Worm (Caenorhabditis elegans) whole organism, L4/young adult: ENCODE results near the gene K09E3.7.

Experiments
- W03F9.2 ChIP-seq: fragments of 150-350 bp; optimal IDR thresholded peaks from 2 replicates; lab custom pipeline; 2014; ENCODE audit warnings: missing biosample characterization, missing genetic modification characterization
- dao-5 ChIP-seq: sonication (generic microtip); optimal IDR thresholded peaks from 2 replicates; lab custom pipeline; 2016; ENCODE audit warnings: missing genotype, missing genetic modification characterization, moderate library complexity, missing compliant biosample characterization
- him-1 ChIP-seq: sonication (generic microtip); optimal IDR thresholded peaks from 2 replicates; lab custom pipeline; 2016; ENCODE audit warnings: missing genotype, missing genetic modification reagents, missing genetic modification characterization, missing compliant biosample characterization

K09E3.7 gene

DNA sequence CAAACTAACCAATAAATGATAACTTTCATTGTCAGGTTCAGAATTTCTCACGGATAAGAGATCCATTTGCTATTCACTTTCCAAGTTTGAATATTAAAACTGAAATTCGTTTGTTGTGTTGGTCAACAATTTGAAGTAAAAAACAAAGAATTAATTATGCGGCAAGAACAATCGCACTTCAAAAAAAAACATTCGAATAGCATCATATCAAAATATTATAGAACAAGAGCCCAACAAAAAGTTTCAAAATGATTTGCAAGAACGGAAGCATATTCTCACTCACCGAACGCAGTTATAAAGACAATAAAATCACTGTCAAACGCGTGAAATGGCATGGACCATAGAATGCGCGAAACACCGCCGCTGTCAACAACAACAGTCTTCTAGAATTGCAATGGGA is at the start of gene K09E3.7:
TSS of gene K09E3.7 (minus strand) at position 101 of the 400 bp plus-strand sequence.
- no peak for TF ChIP-seq dao-5
- no peak for TF ChIP-seq W03F9.2 (tag; lab: Kevin White, UChicago)
- TF ChIP-seq him-1 (tag; lab: Kevin White, UChicago), result no peak

DNA sequence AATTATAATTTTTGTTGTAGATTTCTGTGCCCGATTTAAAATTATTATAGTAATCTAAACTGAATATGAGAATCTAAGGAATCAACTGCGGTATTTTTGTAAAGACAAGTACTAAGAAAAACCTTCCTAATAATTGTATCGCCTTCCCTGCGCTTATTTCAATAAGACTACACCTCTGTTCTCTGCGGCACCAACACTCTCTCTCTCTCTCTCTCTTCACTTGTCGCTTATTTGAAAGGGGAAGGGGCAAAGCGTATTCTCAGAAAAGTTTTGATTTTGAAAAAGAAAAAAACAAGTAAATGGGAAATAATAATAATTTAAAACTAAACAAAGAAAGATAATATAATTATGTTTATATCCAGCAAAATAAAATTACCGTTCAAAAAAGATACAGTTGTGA is 46.9 kb upstream of the K09E3.7 start:
- TF ChIP-seq dao-5, result no peak
- no peak for TF ChIP-seq him-1 (tag; lab: Kevin White, UChicago)
- peak; percentile 62 for TF ChIP-seq W03F9.2 (tag; lab: Kevin White, UChicago)

DNA sequence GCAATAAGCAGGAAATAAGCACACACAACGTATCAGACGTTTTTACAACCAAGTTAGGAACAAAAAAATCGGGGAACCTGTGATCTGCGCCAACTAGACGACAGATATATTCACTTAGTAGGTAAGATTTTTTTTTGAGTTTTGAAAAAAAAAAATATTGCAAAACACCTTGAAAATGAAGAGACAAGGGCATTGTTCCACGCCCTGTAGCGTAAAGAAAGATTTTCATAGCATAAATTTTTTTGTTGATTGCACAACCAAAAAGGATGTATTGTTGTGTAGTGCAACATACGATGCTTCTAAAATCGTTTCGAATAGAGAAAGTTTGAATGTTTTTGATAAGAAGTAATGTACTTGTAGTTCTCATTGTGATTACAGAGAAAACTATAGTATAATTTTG is 45.8 kb upstream of the K09E3.7 start:
- TF ChIP-seq him-1 (tag; lab: Kevin White, UChicago) (no peak), W03F9.2 (tag; lab: Kevin White, UChicago) (no peak), dao-5 (no peak)

DNA sequence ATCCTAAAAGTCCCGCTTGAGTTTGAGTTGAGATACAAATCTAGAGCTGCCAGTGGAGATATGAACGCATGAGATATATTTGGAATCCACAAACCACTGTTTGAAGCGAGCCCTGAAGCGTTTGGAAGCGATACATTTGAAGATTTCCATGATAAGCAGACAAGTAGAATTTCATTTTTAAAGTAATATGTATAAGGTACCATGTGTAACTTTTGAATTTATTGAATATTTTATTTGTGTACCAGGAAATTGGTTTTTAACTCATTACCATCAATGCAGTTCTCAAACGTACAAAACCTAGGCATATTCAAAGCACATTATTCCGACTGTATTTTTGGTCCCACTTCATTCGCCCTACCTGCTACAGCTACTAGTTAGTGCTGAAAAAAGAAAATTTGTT is 43.9 kb upstream of the K09E3.7 start, which contains the start of gene B0302.2:
TSS of gene B0302.2 (plus strand) at position 301 of the 400 bp plus-strand sequence.
- TF ChIP-seq W03F9.2 (tag; lab: Kevin White, UChicago), result no peak
- TF ChIP-seq him-1 (tag; lab: Kevin White, UChicago), result no peak
- no peak for TF ChIP-seq dao-5

DNA sequence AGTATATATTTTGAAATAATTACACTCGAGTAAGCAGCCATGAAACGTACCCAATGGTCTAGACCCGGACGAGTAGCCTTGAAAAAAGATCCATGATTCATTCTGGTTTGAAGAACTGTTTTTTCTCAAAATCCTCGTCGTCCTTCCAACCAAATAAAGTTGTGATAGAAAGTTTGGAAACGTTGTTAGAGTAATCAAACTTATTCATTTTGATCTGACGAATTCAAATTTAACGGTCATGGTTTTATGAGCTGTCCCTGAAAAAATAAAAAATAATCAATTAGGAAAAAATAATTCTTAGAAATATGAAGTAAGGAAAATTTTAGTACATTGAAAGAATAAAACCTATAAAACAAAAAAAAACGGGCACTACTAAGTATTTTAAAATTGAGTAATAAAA is 42.4 kb upstream of the K09E3.7 start, which contains the start of gene B0302.4:
TSS of gene B0302.4 (minus strand) at position 101 of the 400 bp plus-strand sequence.
- TF ChIP-seq him-1 (tag; lab: Kevin White, UChicago) (no peak), W03F9.2 (tag; lab: Kevin White, UChicago) (no peak), dao-5 (no peak)

DNA sequence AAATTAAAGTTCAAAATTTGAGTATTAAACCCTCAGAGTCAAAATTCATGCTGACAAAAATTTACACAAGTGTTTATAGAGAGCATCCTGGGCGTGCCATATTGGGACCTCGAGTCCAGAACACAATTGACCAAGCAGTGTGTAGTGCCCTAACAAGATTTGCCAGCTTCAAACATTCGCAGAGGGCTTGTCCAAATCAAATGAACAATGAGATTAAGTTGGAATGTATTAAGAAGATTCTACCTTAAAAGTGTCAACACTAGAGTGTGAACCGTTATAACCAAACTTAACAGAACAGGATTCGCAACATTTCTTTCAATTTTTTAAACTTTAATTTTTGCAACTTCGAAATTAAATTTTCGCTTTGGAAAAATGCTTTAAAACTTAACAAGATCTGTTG is 36.1 kb upstream of the K09E3.7 start:
- no peak for TF ChIP-seq W03F9.2 (tag; lab: Kevin White, UChicago)
- no peak for TF ChIP-seq him-1 (tag; lab: Kevin White, UChicago)
- TF ChIP-seq dao-5, result no peak

DNA sequence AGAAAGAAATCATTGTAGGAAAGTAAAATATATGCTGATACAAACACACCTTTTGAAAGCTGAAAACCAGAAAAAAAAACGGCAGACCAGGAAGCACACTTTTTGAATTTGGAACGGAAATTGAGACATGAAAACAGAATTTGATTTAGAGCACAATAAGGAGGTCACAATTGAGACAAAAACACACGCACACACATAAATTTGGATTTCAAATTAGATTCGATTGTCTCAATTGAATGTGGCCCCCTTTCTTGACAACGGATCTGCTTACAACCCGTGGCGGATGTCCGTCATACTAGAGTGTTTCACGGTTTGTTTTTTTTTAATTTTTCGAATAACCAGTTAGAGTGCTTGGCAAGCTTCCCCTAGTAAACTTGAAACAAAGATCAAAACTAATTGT is 33.8 kb upstream of the K09E3.7 start:
- no peak for TF ChIP-seq dao-5
- TF ChIP-seq him-1 (tag; lab: Kevin White, UChicago), result no peak
- TF ChIP-seq W03F9.2 (tag; lab: Kevin White, UChicago), result no peak

DNA sequence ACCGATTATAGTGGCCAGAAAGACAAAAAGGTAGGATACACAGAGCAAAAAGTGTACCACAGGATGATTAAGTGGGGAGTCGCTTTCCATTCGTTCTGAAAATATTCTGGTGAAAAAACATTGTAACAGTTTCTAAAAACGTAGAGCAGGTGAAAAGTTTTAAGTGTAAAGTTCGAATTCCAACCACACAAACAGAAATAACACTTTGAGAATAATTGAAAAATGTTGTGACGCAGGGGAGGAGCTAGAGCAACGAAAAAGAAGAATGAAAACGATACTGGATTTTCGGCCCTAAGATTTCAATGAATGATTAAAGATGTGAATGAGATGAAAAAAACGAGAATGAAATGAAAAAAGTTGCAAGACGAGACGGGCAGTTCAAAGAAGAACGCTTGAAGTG is 23.5 kb upstream of the K09E3.7 start, which contains the start of gene npr-21:
TSS of gene npr-21 (minus strand) at position 101 of the 400 bp plus-strand sequence.
- TF ChIP-seq dao-5 (no peak), him-1 (tag; lab: Kevin White, UChicago) (no peak), W03F9.2 (tag; lab: Kevin White, UChicago) (no peak)

DNA sequence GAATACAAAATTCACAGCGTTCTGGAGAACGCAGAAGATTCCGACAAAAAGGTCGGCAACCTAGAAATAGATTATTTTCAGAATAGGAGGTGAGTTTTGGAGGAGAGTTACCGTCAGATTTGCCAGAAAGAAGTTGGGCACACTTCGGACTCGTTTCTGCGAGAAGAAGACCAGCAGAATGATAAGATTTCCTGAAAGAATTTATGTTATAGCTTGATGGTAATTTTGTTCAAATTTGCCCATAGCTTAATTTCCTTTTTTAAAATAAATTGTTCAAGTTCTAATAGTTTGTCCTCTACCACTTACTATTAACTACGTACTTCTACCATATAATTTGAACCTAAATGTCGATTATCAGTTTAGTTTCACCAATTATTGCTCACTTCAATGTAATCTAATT is 22.8 kb upstream of the K09E3.7 start:
- TF ChIP-seq dao-5, result no peak
- TF ChIP-seq W03F9.2 (tag; lab: Kevin White, UChicago), result no peak
- TF ChIP-seq him-1 (tag; lab: Kevin White, UChicago), result no peak

DNA sequence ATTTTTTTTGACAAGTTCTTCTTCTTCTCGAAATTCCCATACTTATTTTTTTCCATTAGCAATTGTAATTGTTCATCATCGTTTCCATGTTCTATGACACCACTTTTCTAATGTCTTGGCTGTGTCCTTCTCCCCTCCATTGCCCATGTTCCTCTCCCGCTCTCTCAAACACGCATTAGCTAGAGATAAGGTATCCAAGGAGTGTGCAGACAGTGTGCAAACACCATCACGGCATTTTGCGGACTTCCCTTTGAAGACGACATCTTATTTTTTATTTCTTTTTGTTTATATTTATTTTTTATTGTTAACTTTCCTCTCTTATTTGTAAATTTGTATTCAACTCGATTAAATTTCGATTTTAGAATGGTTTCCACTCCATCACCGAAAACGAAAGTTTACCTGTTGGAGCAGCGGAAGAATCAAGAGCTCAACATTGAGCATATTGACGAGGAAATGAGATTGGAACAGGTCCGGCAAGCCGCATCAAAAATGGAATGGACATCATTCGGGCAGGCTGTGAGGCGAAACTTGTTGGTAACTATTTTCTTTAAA is 16.9 kb upstream of the K09E3.7 start, which contains the start of gene mdt-1.2:
TSS of gene mdt-1.2 (plus strand) at position 363 of the 552 bp plus-strand sequence.
- peak; percentile 13 for TF ChIP-seq him-1 (tag; lab: Kevin White, UChicago)
- no peak for TF ChIP-seq W03F9.2 (tag; lab: Kevin White, UChicago)
- peak; percentile 21 for TF ChIP-seq dao-5

DNA sequence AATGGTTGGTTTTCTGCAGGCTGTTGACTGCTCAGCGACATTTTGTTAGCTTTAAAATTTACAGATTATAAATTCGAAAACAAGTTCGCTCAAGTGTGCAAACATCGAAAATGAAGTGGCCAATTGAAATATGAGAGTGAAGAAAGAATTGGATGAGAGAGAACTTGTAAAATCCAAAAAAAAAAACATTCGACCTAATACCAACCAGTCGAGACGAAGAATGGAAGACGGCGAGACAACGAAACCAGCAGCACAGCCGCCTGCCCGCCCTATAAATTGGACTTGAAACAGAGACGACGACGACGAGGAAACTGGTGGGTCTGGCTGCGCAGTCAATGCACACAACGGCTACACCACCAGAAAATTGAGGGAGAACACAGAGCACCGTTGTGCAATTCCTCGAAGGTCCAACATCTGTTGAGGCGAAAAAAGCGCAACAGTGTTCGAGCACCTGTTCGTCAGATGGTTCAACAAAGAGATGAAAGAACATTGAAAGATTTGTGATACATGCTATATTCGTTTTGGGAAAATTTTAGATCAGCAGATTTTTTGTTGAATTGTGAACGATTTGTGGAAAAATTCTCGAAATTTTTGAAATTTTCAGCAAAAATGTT is 15.7 kb upstream of the K09E3.7 start, which contains the start of gene T23C6.4:
TSS of gene T23C6.4 (minus strand) at position 51 of the 614 bp plus-strand sequence.
- TF ChIP-seq him-1 (tag; lab: Kevin White, UChicago) (no peak), W03F9.2 (tag; lab: Kevin White, UChicago) (no peak), dao-5 (no peak)

DNA sequence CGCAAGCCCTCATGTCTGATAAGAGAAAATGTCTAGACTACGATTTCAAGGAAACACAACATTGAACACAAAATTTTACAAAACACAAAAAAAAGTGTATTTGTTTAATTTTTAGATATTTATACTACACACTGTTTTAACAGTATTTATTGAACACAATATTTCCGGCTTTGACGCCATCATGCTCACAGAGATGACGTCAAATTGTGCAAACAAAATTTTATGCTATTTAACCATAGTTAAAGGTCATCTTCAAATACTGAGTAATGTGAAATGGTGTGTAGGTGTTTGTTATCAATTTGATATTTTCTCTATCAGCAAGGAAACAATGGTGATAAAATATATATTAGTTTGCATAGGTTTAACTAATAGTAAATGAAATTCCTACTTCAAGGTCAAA is 12.2 kb upstream of the K09E3.7 start:
- TF ChIP-seq W03F9.2 (tag; lab: Kevin White, UChicago), result no peak
- TF ChIP-seq him-1 (tag; lab: Kevin White, UChicago), result no peak

DNA sequence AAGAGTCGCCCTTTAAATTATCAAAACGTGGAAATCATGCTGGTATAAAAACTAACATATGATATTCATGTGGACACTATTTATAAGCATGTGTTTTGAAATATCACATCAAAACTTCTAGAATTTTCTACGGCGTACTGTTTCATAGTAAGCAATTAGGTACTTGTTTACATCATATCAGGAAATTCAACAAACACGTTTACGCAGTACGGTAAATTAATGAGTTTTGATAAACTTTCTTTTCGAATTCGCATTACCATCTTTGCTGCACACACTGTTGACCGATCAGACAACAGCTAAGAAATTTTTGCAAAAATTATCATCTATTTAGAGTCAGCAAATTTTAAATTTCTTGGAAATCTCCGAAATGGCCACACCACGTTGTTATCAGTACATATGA is 6.1 kb upstream of the K09E3.7 start:
- no peak for TF ChIP-seq him-1 (tag; lab: Kevin White, UChicago)
- TF ChIP-seq W03F9.2 (tag; lab: Kevin White, UChicago), result no peak
- TF ChIP-seq dao-5, result no peak

DNA sequence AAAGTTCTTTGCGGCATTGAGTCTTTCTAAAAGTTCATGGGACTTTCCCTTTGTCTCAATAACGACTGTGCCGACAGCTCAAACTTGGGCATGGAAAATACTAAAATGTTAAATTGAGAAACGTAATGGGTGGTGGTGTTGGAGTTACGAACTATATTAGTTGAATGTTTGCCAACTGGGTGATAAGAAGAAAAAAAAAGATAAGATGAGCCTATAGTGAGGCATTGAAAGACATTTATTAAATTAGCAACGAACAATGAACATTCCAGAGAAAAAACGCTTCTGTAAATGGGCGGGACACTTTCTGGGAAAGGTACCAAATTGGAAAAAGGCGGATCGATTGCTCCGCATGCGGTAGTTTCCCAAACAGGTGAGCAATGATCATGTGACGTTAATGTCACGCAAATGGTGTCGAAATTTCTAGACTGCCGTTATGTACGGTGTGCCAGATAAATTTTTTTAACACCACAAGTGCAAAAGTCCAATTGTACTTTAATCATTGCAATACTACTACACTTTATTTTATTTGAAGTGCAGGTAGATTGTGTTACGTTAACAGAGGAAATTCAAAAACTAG is 5.0 kb upstream of the K09E3.7 start:
- TF ChIP-seq dao-5 (no peak), him-1 (tag; lab: Kevin White, UChicago) (no peak), W03F9.2 (tag; lab: Kevin White, UChicago) (no peak)
